Worm (Caenorhabditis elegans): ENCODE results near the gene sre-35.

ce11 chrII:12429743-12430142 lies 22.9 kb downstream of the sre-35 start, which contains the start of gene Y57A10C.8:
- no peak for TF ChIP-seq nhr-12 (tag; optimal IDR thresholded peaks at IDR 0.05)
- no peak for TF ChIP-seq unc-55 (GFP tag; optimal IDR thresholded peaks at IDR 0.05)
- TF ChIP-seq nhr-129 (tag; optimal IDR thresholded peaks at IDR 0.05), result no peak
- no peak for TF ChIP-seq elt-1 (tag; optimal IDR thresholded peaks at IDR 0.05)
- TF ChIP-seq sma-3 (GFP tag; optimal IDR thresholded peaks at IDR 0.05), result no peak
- no peak for TF ChIP-seq zag-1 (tag; optimal IDR thresholded peaks at IDR 0.05)
- TF ChIP-seq dmd-4 (tag; optimal IDR thresholded peaks at IDR 0.05), result no peak
- no peak for TF ChIP-seq ztf-11 (tag; optimal IDR thresholded peaks at IDR 0.05)

Data from whole organism, L2 larva.